Worm (Caenorhabditis elegans) whole organism, late embryonic: ENCODE data around the gene nex-2.

Experiments
- F13H6.1 ChIP-seq: sonication (generic microtip); optimal IDR thresholded peaks from 2 replicates; lab custom pipeline; 2016; ENCODE audit warnings: missing genetic modification characterization, missing compliant biosample characterization
- K09A11.1 ChIP-seq: sonication (generic microtip); optimal IDR thresholded peaks from 2 replicates; lab custom pipeline; 2017; ENCODE audit warnings: antibody characterized with exemption, mild to moderate bottlenecking, missing genetic modification characterization, missing compliant biosample characterization; ENCODE audit not compliant: insufficient read depth
- T23F11.4 ChIP-seq: fragments of 200-800 bp; sonication (Bioruptor generic); optimal IDR thresholded peaks from 2 replicates; lab custom pipeline; 2018; ENCODE audit warnings: mild to moderate bottlenecking, missing genetic modification characterization, missing compliant biosample characterization
- ceh-14 ChIP-seq: sonication (generic microtip); optimal IDR thresholded peaks from 2 replicates; lab custom pipeline; 2016; ENCODE audit warnings: missing genotype, missing genetic modification characterization, missing compliant biosample characterization
- ceh-19 ChIP-seq: fragments of 200-800 bp; sonication (Bioruptor generic); optimal IDR thresholded peaks from 2 replicates; lab custom pipeline; 2018; ENCODE audit warnings: mild to moderate bottlenecking, missing genetic modification characterization, missing compliant biosample characterization
- ceh-30 ChIP-seq: fragments of 150-350 bp; optimal IDR thresholded peaks from 2 replicates; lab custom pipeline; 2014; ENCODE audit warnings: missing biosample characterization, missing genetic modification characterization
- ceh-31 ChIP-seq: sonication (generic microtip); optimal IDR thresholded peaks from 2 replicates; lab custom pipeline; 2016; ENCODE audit warnings: missing genetic modification characterization, missing compliant biosample characterization
- ceh-45 ChIP-seq: fragments of 200-800 bp; sonication (Bioruptor generic); IDR thresholded peaks from 2 replicates; pipeline ENCODE4 v1.3.6; 2022; ENCODE audit warnings: missing genetic modification reagents, missing genetic modification characterization, missing compliant biosample characterization
- ceh-48 ChIP-seq: sonication (generic microtip); optimal IDR thresholded peaks from 2 replicates; lab custom pipeline; 2016; ENCODE audit warnings: missing genetic modification characterization, inconsistent platforms, missing compliant biosample characterization
- ceh-6 ChIP-seq: fragments of 200-800 bp; sonication (Bioruptor generic); optimal IDR thresholded peaks from 2 replicates; lab custom pipeline; 2018; ENCODE audit warnings: mild to moderate bottlenecking, missing genetic modification characterization, missing compliant biosample characterization
- ceh-9 ChIP-seq: sonication (generic microtip); optimal IDR thresholded peaks from 2 replicates; lab custom pipeline; 2016; ENCODE audit warnings: mild to moderate bottlenecking, missing genetic modification characterization, inconsistent platforms, missing compliant biosample characterization
- che-1 ChIP-seq: sonication (generic microtip); optimal IDR thresholded peaks from 2 replicates; lab custom pipeline; 2016; ENCODE audit warnings: mild to moderate bottlenecking, missing genetic modification characterization, missing compliant biosample characterization
- dmd-4 ChIP-seq: sonication (generic microtip); optimal IDR thresholded peaks from 2 replicates; lab custom pipeline; 2016; ENCODE audit warnings: borderline replicate concordance, missing genetic modification characterization, missing compliant biosample characterization
- elt-4 ChIP-seq: sonication (generic microtip); optimal IDR thresholded peaks from 2 replicates; lab custom pipeline; 2016; ENCODE audit warnings: missing genetic modification characterization, missing compliant biosample characterization
- eyg-1 ChIP-seq: sonication (generic microtip); optimal IDR thresholded peaks from 2 replicates; lab custom pipeline; 2016; ENCODE audit warnings: missing genotype, missing genetic modification characterization, missing compliant biosample characterization
- fkh-10 ChIP-seq: fragments of 150-350 bp; optimal IDR thresholded peaks from 2 replicates; lab custom pipeline; 2014; ENCODE audit warnings: missing biosample characterization, missing genetic modification reagents, missing genetic modification characterization
- hlh-13 ChIP-seq: fragments of 200-800 bp; sonication (Bioruptor generic); optimal IDR thresholded peaks from 2 replicates; lab custom pipeline; 2018; ENCODE audit warnings: mild to moderate bottlenecking, missing genetic modification characterization, missing compliant biosample characterization
- hlh-30 ChIP-seq: sonication (generic microtip); optimal IDR thresholded peaks from 2 replicates; lab custom pipeline; 2017; ENCODE audit warnings: antibody characterized with exemption, missing genetic modification characterization, missing compliant biosample characterization; ENCODE audit not compliant: insufficient read depth
- hlh-6 ChIP-seq: sonication (generic microtip); optimal IDR thresholded peaks from 2 replicates; lab custom pipeline; 2016; ENCODE audit warnings: missing genotype, missing genetic modification characterization, missing compliant biosample characterization
- hlh-8 ChIP-seq: sonication (generic microtip); optimal IDR thresholded peaks from 2 replicates; lab custom pipeline; 2016; ENCODE audit warnings: missing genotype, missing genetic modification characterization, missing compliant biosample characterization
- lim-6 ChIP-seq: sonication (generic microtip); optimal IDR thresholded peaks from 2 replicates; lab custom pipeline; 2016; ENCODE audit warnings: missing genetic modification characterization, missing compliant biosample characterization
- lin-11 ChIP-seq: fragments of 200-800 bp; sonication (Bioruptor generic); optimal IDR thresholded peaks from 2 replicates; lab custom pipeline; 2018; ENCODE audit warnings: mild to moderate bottlenecking, missing genetic modification characterization, missing compliant biosample characterization
- mec-3 ChIP-seq: sonication (generic microtip); optimal IDR thresholded peaks from 2 replicates; lab custom pipeline; 2016; ENCODE audit warnings: borderline replicate concordance, missing genetic modification characterization, missing compliant biosample characterization
- nfya-1 ChIP-seq: sonication (generic microtip); optimal IDR thresholded peaks from 2 replicates; lab custom pipeline; 2017; ENCODE audit warnings: missing genetic modification characterization, mild to moderate bottlenecking, missing compliant biosample characterization, antibody characterized with exemption, moderate library complexity
- odd-2 ChIP-seq: sonication (generic microtip); optimal IDR thresholded peaks from 2 replicates; lab custom pipeline; 2017; ENCODE audit warnings: antibody characterized with exemption, mild to moderate bottlenecking, missing genetic modification characterization, missing compliant biosample characterization
- pat-9 ChIP-seq: fragments of 200-800 bp; sonication (Bioruptor generic); optimal IDR thresholded peaks from 2 replicates; lab custom pipeline; 2018; ENCODE audit warnings: mild to moderate bottlenecking, missing genetic modification characterization, moderate library complexity, missing compliant biosample characterization
- pax-1 ChIP-seq: fragments of 150-350 bp; optimal IDR thresholded peaks from 2 replicates; lab custom pipeline; 2014; ENCODE audit warnings: missing biosample characterization, missing genetic modification characterization
- pha-2 ChIP-seq: sonication (generic microtip); optimal IDR thresholded peaks from 2 replicates; lab custom pipeline; 2017; ENCODE audit warnings: mild to moderate bottlenecking, missing genetic modification characterization, missing compliant biosample characterization
- ref-2 ChIP-seq: sonication (generic microtip); optimal IDR thresholded peaks from 2 replicates; lab custom pipeline; 2016; ENCODE audit warnings: missing genetic modification characterization, missing compliant biosample characterization
- rnt-1 ChIP-seq: sonication (generic microtip); optimal IDR thresholded peaks from 2 replicates; lab custom pipeline; 2016; ENCODE audit warnings: missing genetic modification characterization, missing compliant biosample characterization
- sdc-2 ChIP-seq: sonication (generic microtip); optimal IDR thresholded peaks from 2 replicates; lab custom pipeline; 2016; ENCODE audit warnings: missing genotype, missing genetic modification characterization, missing compliant biosample characterization
- sox-4 ChIP-seq: sonication (generic microtip); optimal IDR thresholded peaks from 2 replicates; lab custom pipeline; 2017; ENCODE audit warnings: mild to moderate bottlenecking, missing genetic modification characterization, inconsistent platforms, missing compliant biosample characterization
- syd-9 ChIP-seq: sonication (generic microtip); optimal IDR thresholded peaks from 2 replicates; lab custom pipeline; 2016; ENCODE audit warnings: mild to moderate bottlenecking, missing genetic modification characterization, moderate library complexity, missing compliant biosample characterization
- tbx-2 ChIP-seq: sonication (generic microtip); optimal IDR thresholded peaks from 2 replicates; lab custom pipeline; 2016; ENCODE audit warnings: missing genetic modification characterization, missing compliant biosample characterization
- tbx-7 ChIP-seq: sonication (generic microtip); optimal IDR thresholded peaks from 2 replicates; lab custom pipeline; 2016; ENCODE audit warnings: missing genotype, missing genetic modification characterization, missing compliant biosample characterization
- unc-42 ChIP-seq: sonication (generic microtip); optimal IDR thresholded peaks from 2 replicates; lab custom pipeline; 2016; ENCODE audit warnings: missing genotype, missing genetic modification characterization, missing compliant biosample characterization

nex-2 gene

DNA sequence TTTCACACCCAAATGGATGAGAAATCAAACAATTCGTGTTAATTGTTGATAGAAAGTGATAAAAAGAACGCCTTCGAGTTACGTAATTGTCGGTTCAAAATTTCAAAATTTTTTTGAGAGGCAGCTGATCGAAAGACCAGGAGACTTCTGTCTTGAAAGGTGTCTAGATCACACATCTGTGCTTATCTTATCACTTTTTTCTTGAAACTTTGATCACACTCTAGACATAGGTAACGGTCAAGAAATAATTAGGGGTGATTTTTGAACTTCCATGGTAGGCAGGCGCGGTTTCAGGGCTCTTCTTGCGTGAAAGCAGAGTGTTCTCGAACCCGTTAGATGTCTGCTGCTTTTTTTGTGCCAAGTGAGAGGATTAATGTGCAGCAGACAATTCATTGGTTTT is 36.9 kb downstream of the nex-2 start:
- no peak for TF ChIP-seq hlh-8 (tag; lab: Kevin White, UChicago)
- TF ChIP-seq lim-6 (tag; lab: Kevin White, UChicago) = no peak
- no peak for TF ChIP-seq tbx-7
- no peak for TF ChIP-seq ceh-19 (GFP tag; lab: Kevin White, UChicago)
- TF ChIP-seq ref-2 = no peak
- TF ChIP-seq eyg-1 (tag; lab: Kevin White, UChicago) = no peak
- no peak for TF ChIP-seq ceh-45
- TF ChIP-seq hlh-13 = no peak

DNA sequence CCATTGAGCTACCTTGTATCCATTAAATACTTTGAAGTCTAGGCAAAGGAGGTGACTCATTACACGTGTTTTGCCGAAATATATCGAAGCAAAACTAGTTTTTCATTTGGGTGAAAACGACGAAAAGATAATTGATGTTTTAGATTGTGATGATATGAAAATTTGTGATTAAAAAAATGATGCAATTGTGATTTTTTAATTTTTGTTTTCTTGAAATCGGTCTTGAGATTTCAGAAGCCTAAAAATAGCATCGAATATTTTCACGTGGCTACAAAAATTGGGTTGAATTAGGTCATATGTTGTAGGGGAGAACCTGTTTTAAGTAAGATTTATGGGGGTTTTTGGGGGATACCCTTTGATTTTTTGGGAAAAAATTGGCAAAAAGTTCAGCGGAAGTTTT is 39.7 kb downstream of the nex-2 start:
- TF ChIP-seq eyg-1 (tag; lab: Kevin White, UChicago) (no peak), rnt-1 (tag; lab: Kevin White, UChicago) (no peak), mec-3 (tag; lab: Kevin White, UChicago) (no peak), pat-9 (tag; lab: Kevin White, UChicago) (no peak), T23F11.4 (GFP tag; lab: Kevin White, UChicago) (no peak), hlh-6 (tag; lab: Kevin White, UChicago) (no peak), sdc-2 (tag; lab: Kevin White, UChicago) (no peak), sox-4 (no peak), dmd-4 (tag; lab: Kevin White, UChicago) (no peak), odd-2 (tag; lab: Kevin White, UChicago) (no peak), syd-9 (tag; lab: Kevin White, UChicago) (no peak), K09A11.1 (no peak), F13H6.1 (tag; lab: Kevin White, UChicago) (no peak)
- TF ChIP-seq, all 69 proteins: peak for 0

DNA sequence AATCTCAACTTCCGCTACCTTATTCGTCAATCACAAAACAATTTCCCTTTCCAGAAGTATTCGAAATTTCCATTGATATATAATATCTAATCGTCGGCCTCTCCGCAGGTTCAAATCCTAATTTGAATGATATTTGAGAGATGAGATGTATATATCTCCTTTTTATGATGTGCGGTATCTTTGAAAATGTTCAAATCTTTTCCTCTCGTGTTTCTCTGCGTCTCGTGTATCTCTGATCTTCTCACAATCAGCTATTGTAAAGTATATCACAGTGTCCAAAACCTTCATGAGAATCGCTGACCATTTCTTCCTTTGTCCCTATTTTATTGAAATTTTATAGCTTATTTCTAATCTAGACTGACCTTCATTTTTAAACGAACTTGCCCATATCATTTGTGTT is 40.4 kb downstream of the nex-2 start:
- no peak for TF ChIP-seq elt-4 (tag; lab: Kevin White, UChicago)

DNA sequence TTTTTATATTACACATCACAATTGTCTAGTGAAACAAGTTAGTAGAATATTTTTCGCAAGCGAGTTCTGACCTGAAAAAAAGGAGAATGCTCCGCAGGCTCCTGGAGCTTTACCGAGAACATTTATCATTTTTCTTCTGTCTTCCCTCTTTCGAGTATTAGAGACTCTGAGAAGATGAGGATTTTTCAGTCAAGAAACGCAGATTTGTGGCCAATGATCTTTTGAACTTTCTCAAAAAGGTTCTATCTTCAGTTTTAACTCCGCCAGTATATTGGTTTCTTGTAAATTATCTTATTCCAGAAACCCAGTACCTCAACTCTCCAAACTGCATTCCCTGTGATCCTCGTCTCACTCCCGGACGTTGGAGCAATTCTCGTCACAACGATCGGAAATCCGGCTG is 44.6 kb downstream of the nex-2 start, which contains the start of gene K10G9.2:
TSS of gene K10G9.2 (plus strand) at position 301 of the 400 bp plus-strand sequence.
- no peak for TF ChIP-seq che-1
- TF ChIP-seq pha-2 (tag; lab: Kevin White, UChicago) = no peak
- no peak for TF ChIP-seq dmd-4 (tag; lab: Kevin White, UChicago)
- no peak for TF ChIP-seq eyg-1 (tag; lab: Kevin White, UChicago)
- no peak for TF ChIP-seq pax-1 (tag; lab: Kevin White, UChicago)

DNA sequence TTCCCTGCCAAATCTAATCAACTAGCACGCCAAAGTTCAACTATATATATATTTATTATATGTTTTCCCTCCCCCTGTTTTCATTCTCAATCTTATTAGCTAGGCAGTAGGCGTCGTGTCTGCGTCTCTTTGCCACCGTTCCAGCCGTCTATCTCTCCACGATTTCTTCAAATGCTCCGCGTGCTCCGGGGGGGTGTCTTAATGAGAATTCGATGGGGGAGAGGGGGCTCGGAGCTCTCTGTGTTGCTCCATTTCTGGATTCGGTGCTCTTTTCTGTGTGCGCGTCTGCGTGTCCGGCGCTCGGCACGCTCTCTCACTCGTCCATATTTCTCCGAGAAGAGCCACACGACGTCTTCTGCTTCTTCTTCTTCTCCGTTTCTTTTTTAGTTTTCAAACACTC is 46.0 kb downstream of the nex-2 start:
- TF ChIP-seq hlh-30 (tag; lab: Kevin White, UChicago) (peak; percentile 27), ref-2 (peak; percentile 14), ceh-14 (tag; lab: Kevin White, UChicago) (peak; percentile 78), ceh-9 (tag; lab: Kevin White, UChicago) (no peak), ceh-31 (peak; percentile 76), lin-11 (tag; lab: Kevin White, UChicago) (no peak), ceh-19 (GFP tag; lab: Kevin White, UChicago) (peak; percentile 36), ceh-30 (tag; lab: Kevin White, UChicago) (no peak), mec-3 (tag; lab: Kevin White, UChicago) (no peak), unc-42 (peak; percentile 94), che-1 (peak; percentile 14), ceh-6 (peak; percentile 18), nfya-1 (tag; lab: Kevin White, UChicago) (peak; percentile 50), fkh-10 (GFP tag; lab: Kevin White, UChicago) (peak; percentile 71), ceh-48 (tag; lab: Kevin White, UChicago) (peak; percentile 73), tbx-2 (tag; lab: Kevin White, UChicago) (peak; percentile 58)
